Worm (Caenorhabditis elegans): Measurements from ENCODE around the gene nrde-1.

- no peak for TF ChIP-seq T26A5.8 (tag; optimal IDR thresholded peaks at IDR 0.05)
- no peak for TF ChIP-seq B0035.1 (tag; optimal IDR thresholded peaks at IDR 0.05)
- TF ChIP-seq cebp-2 (GFP tag; IDR thresholded peaks at IDR 0.05) = no peak
- no peak for TF ChIP-seq snpc-4 (GFP tag; optimal IDR thresholded peaks at IDR 0.05)
- no peak for TF ChIP-seq snpc-4 (tag; optimal IDR thresholded peaks at IDR 0.05)
- TF ChIP-seq Y95B8A.8 (GFP tag; IDR thresholded peaks at IDR 0.05) = no peak
These were observed 37.8 kb upstream of the nrde-1 start for ce11 chrIII:3675480-3675879.
